Fruit fly (Drosophila melanogaster) whole organism, embryonic: ENCODE results near the gene smash.
A peak's percentile ranks its signal among the peaks of the same experiment; 100 is the strongest.

Experiments used
- BtbVII ChIP-seq: fragments of 200-800 bp; sonication (Bioruptor generic); optimal IDR thresholded peaks from 3 replicates; lab custom pipeline; 2017; ENCODE audit warnings: missing biosample characterization, mild to moderate bottlenecking, missing genetic modification characterization
- CG10147 ChIP-seq: fragments of 200-800 bp; sonication (Bioruptor generic); optimal IDR thresholded peaks from 2 replicates; lab custom pipeline; 2019; ENCODE audit warnings: missing biosample characterization, mild to moderate bottlenecking, missing genetic modification characterization, moderate library complexity
- CG10274 ChIP-seq: fragments of 200-800 bp; sonication (Bioruptor generic); optimal IDR thresholded peaks from 3 replicates; lab custom pipeline; 2017; ENCODE audit warnings: missing biosample characterization, mild to moderate bottlenecking, missing genetic modification characterization
- CG10431 ChIP-seq: fragments of 200-800 bp; sonication (Bioruptor generic); optimal IDR thresholded peaks from 3 replicates; lab custom pipeline; 2018; ENCODE audit warnings: missing biosample characterization, mild to moderate bottlenecking, missing genetic modification characterization
- CG10543 ChIP-seq: fragments of 200-800 bp; sonication (Bioruptor generic); optimal IDR thresholded peaks from 3 replicates; lab custom pipeline; 2017; ENCODE audit warnings: missing biosample characterization, mild to moderate bottlenecking, missing genetic modification characterization, moderate library complexity
- CG10565 ChIP-seq: fragments of 200-800 bp; sonication (Bioruptor generic); optimal IDR thresholded peaks from 3 replicates; lab custom pipeline; 2016; ENCODE audit warnings: missing biosample characterization, mild to moderate bottlenecking, missing genetic modification characterization
- CG1233 ChIP-seq: fragments of 200-800 bp; sonication (Bioruptor generic); optimal IDR thresholded peaks from 4 replicates; lab custom pipeline; 2018; ENCODE audit warnings: missing biosample characterization, mild to moderate bottlenecking, missing genetic modification characterization
- CG14667 ChIP-seq: fragments of 200-800 bp; sonication (Bioruptor generic); IDR thresholded peaks from 2 replicates; pipeline ENCODE4 v1.3.6; 2022; ENCODE audit warnings: missing biosample characterization, missing genetic modification characterization
- CG1647 ChIP-seq: fragments of 200-800 bp; sonication (Bioruptor generic); optimal IDR thresholded peaks from 3 replicates; lab custom pipeline; 2016; ENCODE audit warnings: missing biosample characterization, missing genetic modification characterization
- CG18262 ChIP-seq: fragments of 200-800 bp; optimal IDR thresholded peaks from 3 replicates; lab custom pipeline; 2019; ENCODE audit warnings: missing biosample characterization, mild to moderate bottlenecking, missing genetic modification characterization, moderate library complexity
- CG2199 ChIP-seq: fragments of 200-800 bp; sonication (Bioruptor generic); IDR thresholded peaks from 3 replicates; pipeline ENCODE4 v1.3.6; 2022; ENCODE audit warnings: missing biosample characterization, missing genetic modification characterization
- CG2712 ChIP-seq: fragments of 200-800 bp; optimal IDR thresholded peaks from 3 replicates; lab custom pipeline; 2019; ENCODE audit warnings: missing biosample characterization, mild to moderate bottlenecking, missing genetic modification characterization, moderate library complexity
- CG33213 ChIP-seq: fragments of 200-800 bp; sonication (Bioruptor generic); optimal IDR thresholded peaks from 3 replicates; lab custom pipeline; 2016; ENCODE audit warnings: missing biosample characterization, missing genetic modification characterization
- CG33557 ChIP-seq: fragments of 200-800 bp; sonication (Bioruptor generic); optimal IDR thresholded peaks from 2 replicates; lab custom pipeline; 2019; ENCODE audit warnings: missing biosample characterization, mild to moderate bottlenecking, missing genetic modification characterization, moderate library complexity
- CG3407 ChIP-seq: fragments of 200-800 bp; sonication (Bioruptor generic); optimal IDR thresholded peaks from 2 replicates; lab custom pipeline; 2018; ENCODE audit warnings: missing biosample characterization, mild to moderate bottlenecking, missing genetic modification characterization
- CG7839 ChIP-seq: fragments of 200-800 bp; sonication (Bioruptor generic); optimal IDR thresholded peaks from 3 replicates; lab custom pipeline; 2018; ENCODE audit warnings: missing biosample characterization, mild to moderate bottlenecking, missing genetic modification characterization, moderate library complexity
- CG7987 ChIP-seq: fragments of 200-800 bp; sonication (Bioruptor generic); optimal IDR thresholded peaks from 2 replicates; lab custom pipeline; 2018; ENCODE audit warnings: missing biosample characterization, mild to moderate bottlenecking, missing genetic modification characterization, moderate library complexity
- CkIIα-i1 ChIP-seq: fragments of 200-800 bp; sonication (Bioruptor generic); IDR thresholded peaks from 2 replicates; pipeline ENCODE4 v1.3.6; 2022; ENCODE audit warnings: missing biosample characterization, missing genetic modification characterization
- E2f1 ChIP-seq: fragments of 200-800 bp; sonication (Bioruptor generic); IDR thresholded peaks from 2 replicates; pipeline ENCODE4 v1.3.6; 2022; ENCODE audit warnings: missing biosample characterization, missing genetic modification characterization
- Jarid2 ChIP-seq: fragments of 200-800 bp; sonication (Bioruptor generic); optimal IDR thresholded peaks from 3 replicates; lab custom pipeline; 2017; ENCODE audit warnings: mild to moderate bottlenecking, missing biosample characterization, missing genetic modification reagents, missing genetic modification characterization
- MTF-1 ChIP-seq: fragments of 200-800 bp; sonication (Bioruptor generic); optimal IDR thresholded peaks from 2 replicates; lab custom pipeline; 2018; ENCODE audit warnings: missing biosample characterization, mild to moderate bottlenecking, missing genetic modification characterization, borderline replicate concordance
- Max ChIP-seq: fragments of 200-800 bp; sonication (Bioruptor generic); optimal IDR thresholded peaks from 2 replicates; lab custom pipeline; 2016; ENCODE audit warnings: missing biosample characterization, mild to moderate bottlenecking, missing genetic modification characterization
- Meics ChIP-seq: fragments of 200-800 bp; sonication (Bioruptor generic); optimal IDR thresholded peaks from 2 replicates; lab custom pipeline; 2017; ENCODE audit warnings: missing biosample characterization, mild to moderate bottlenecking, missing genetic modification characterization
- NC2β ChIP-seq: fragments of 200-800 bp; sonication (Bioruptor generic); optimal IDR thresholded peaks from 2 replicates; lab custom pipeline; 2016; ENCODE audit warnings: missing biosample characterization, missing genetic modification characterization
- Nf-YA ChIP-seq: fragments of 200-800 bp; sonication (Bioruptor generic); IDR thresholded peaks from 2 replicates; pipeline ENCODE4 v1.3.6; 2022; ENCODE audit warnings: missing biosample characterization, missing genetic modification characterization
- Six4 ChIP-seq: fragments of 200-800 bp; sonication (Bioruptor generic); optimal IDR thresholded peaks from 2 replicates; lab custom pipeline; 2016; ENCODE audit warnings: missing biosample characterization, missing genetic modification characterization
- Sox102F ChIP-seq: fragments of 200-800 bp; sonication (Bioruptor generic); optimal IDR thresholded peaks from 2 replicates; lab custom pipeline; 2018; ENCODE audit warnings: missing biosample characterization, mild to moderate bottlenecking, missing genetic modification characterization, moderate library complexity
- Sry-β ChIP-seq: fragments of 200-800 bp; sonication (Bioruptor generic); optimal IDR thresholded peaks from 2 replicates; lab custom pipeline; 2018; ENCODE audit warnings: missing biosample characterization, mild to moderate bottlenecking, missing genetic modification characterization, moderate library complexity
- Vsx1 ChIP-seq: fragments of 200-800 bp; sonication (Bioruptor generic); optimal IDR thresholded peaks from 2 replicates; lab custom pipeline; 2017; ENCODE audit warnings: missing biosample characterization, mild to moderate bottlenecking, missing genetic modification characterization, missing genetic modification reagents
- aop ChIP-seq: fragments of 200-800 bp; sonication (Bioruptor generic); IDR thresholded peaks from 2 replicates; pipeline ENCODE4 v1.3.6; 2022; ENCODE audit warnings: missing biosample characterization, missing genetic modification characterization
- ara ChIP-seq: fragments of 200-800 bp; sonication (Bioruptor generic); IDR thresholded peaks from 2 replicates; pipeline ENCODE4 v1.3.6; 2022; ENCODE audit warnings: missing biosample characterization, missing genetic modification characterization
- ase ChIP-seq: fragments of 200-800 bp; sonication (Bioruptor generic); IDR thresholded peaks from 3 replicates; pipeline ENCODE4 v1.3.6; 2022; ENCODE audit warnings: missing biosample characterization, missing genetic modification characterization
- caup ChIP-seq: fragments of 200-800 bp; sonication (Bioruptor generic); optimal IDR thresholded peaks from 3 replicates; lab custom pipeline; 2017; ENCODE audit warnings: missing biosample characterization, mild to moderate bottlenecking, missing genetic modification characterization, moderate library complexity; ENCODE audit not compliant: severe bottlenecking
- crc ChIP-seq: fragments of 200-800 bp; sonication (Bioruptor generic); optimal IDR thresholded peaks from 2 replicates; lab custom pipeline; 2016; ENCODE audit warnings: missing biosample characterization, missing genetic modification characterization
- dysf ChIP-seq: fragments of 200-800 bp; sonication (Bioruptor generic); IDR thresholded peaks from 3 replicates; pipeline ENCODE4 v1.3.6; 2022; ENCODE audit warnings: missing biosample characterization, missing genetic modification characterization
- lbe ChIP-seq: fragments of 200-800 bp; sonication (Bioruptor generic); optimal IDR thresholded peaks from 2 replicates; lab custom pipeline; 2016; ENCODE audit warnings: missing biosample characterization, mild to moderate bottlenecking, missing genetic modification characterization
- mam ChIP-seq: fragments of 200-800 bp; sonication (Bioruptor generic); optimal IDR thresholded peaks from 3 replicates; lab custom pipeline; 2016; ENCODE audit warnings: missing biosample characterization, missing genetic modification characterization
- onecut ChIP-seq: fragments of 200-800 bp; sonication (Bioruptor generic); IDR thresholded peaks from 2 replicates; pipeline ENCODE4 v1.3.6; 2022; ENCODE audit warnings: missing biosample characterization, missing genetic modification characterization
- otp ChIP-seq: fragments of 200-800 bp; sonication (Bioruptor generic); IDR thresholded peaks from 3 replicates; pipeline ENCODE4, ENCODE4 v1.3.6; 2022; ENCODE audit warnings: missing biosample characterization, missing genetic modification characterization
- peb ChIP-seq: fragments of 200-800 bp; sonication (Bioruptor generic); IDR thresholded peaks from 2 replicates; pipeline ENCODE4 v1.3.6; 2022; ENCODE audit warnings: missing biosample characterization, missing genetic modification characterization
- pnt ChIP-seq: fragments of 200-800 bp; sonication (Bioruptor generic); optimal IDR thresholded peaks from 3 replicates; lab custom pipeline; 2016; ENCODE audit warnings: missing biosample characterization, missing genetic modification characterization
- prd ChIP-seq, 3 experiments: fragments of >200 bp in 2 of 3; fragments of 200-800 bp in 1 of 3; sonication (Bioruptor generic) in 1 of 3; optimal IDR thresholded peaks in 2 of 3; IDR thresholded peaks in 1 of 3; 2 replicates in 2 of 3; 3 replicates in 1 of 3; pipeline versions ENCODE4 v1.3.6 to Lab custom; 2017 to 2022; ENCODE audit warnings: missing biosample characterization in 1 of 3, missing genetic modification characterization in 1 of 3
- repo ChIP-seq: fragments of 200-800 bp; sonication (Bioruptor generic); optimal IDR thresholded peaks from 2 replicates; lab custom pipeline; 2016; ENCODE audit warnings: missing biosample characterization, missing genetic modification characterization
- scrt ChIP-seq: fragments of 200-800 bp; sonication (Bioruptor generic); optimal IDR thresholded peaks from 2 replicates; lab custom pipeline; 2018; ENCODE audit warnings: missing biosample characterization, mild to moderate bottlenecking, missing genetic modification characterization, moderate library complexity
- sens ChIP-seq: fragments of 200-800 bp; sonication (Bioruptor generic); peaks from one replicate; lab custom pipeline; 2016; ENCODE audit warnings: missing biosample characterization, missing genetic modification characterization
- tap ChIP-seq: fragments of 200-800 bp; optimal IDR thresholded peaks from 3 replicates; lab custom pipeline; 2019; ENCODE audit warnings: missing biosample characterization, mild to moderate bottlenecking, missing genetic modification characterization, moderate library complexity
- tx ChIP-seq: fragments of 200-800 bp; sonication (Bioruptor generic); optimal IDR thresholded peaks from 2 replicates; lab custom pipeline; 2016; ENCODE audit warnings: missing biosample characterization, missing genetic modification characterization
- vfl ChIP-seq: fragments of 200-800 bp; sonication (Bioruptor generic); optimal IDR thresholded peaks from 2 replicates; lab custom pipeline; 2016; ENCODE audit warnings: missing biosample characterization, missing genetic modification characterization
- wdn ChIP-seq: fragments of 200-800 bp; sonication (Bioruptor generic); IDR thresholded peaks from 2 replicates; pipeline ENCODE4 v1.3.6; 2022; ENCODE audit warnings: missing biosample characterization, missing genetic modification characterization
- zen ChIP-seq: fragments of 200-800 bp; sonication (Bioruptor generic); optimal IDR thresholded peaks from 3 replicates; lab custom pipeline; 2018; ENCODE audit warnings: missing biosample characterization, mild to moderate bottlenecking, missing genetic modification characterization, moderate library complexity

smash gene

DNA sequence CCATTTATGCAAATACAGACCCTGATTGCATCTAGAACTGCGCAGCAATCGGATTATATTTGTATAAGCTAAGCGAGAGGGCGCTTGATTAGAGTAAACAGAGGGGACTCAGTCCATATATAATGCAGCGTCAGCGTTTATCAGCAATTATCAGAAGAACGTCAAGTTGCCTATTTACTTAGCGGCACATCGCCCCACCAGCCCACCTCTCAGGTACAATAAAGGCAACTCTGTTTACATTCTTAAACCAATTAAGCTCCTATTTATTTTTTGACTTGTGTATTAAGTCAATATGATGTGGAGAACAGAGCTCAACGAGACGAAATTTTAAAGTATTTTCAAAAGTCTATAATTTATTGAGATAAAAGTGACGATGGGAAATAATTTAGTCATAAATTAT, 5.6 kb downstream of the smash start (continued):
- TF ChIP-seq Nf-YA (GFP tag; lab: Robert Waterston, UW) = peak; percentile 80
- no peak for TF ChIP-seq tx (GFP tag; lab: Kevin White, UChicago)
- peak; percentile 63; the same call in 1 of the 3 replicates for TF ChIP-seq otp (GFP tag; lab: Robert Waterston, UW)
- no peak for TF ChIP-seq prd (optimal IDR thresholded peaks at IDR 0.05; lab: Kevin White, UChicago)
- TF ChIP-seq prd (GFP tag; IDR thresholded peaks at IDR 0.05; lab: Robert Waterston, UW) = peak; percentile 56; the same call in 2 of the 3 replicates
- peak; percentile 91 for TF ChIP-seq CG18262 (tag; lab: Kevin White, UChicago)
- peak; percentile 80 for TF ChIP-seq Jarid2 (GFP tag; lab: Kevin White, UChicago)
- peak; percentile 87 for TF ChIP-seq ara (GFP tag; lab: Robert Waterston, UW)
- TF ChIP-seq Meics = peak; percentile 78
- TF ChIP-seq CG1233 (GFP tag; lab: Kevin White, UChicago) = peak; percentile 94
- peak; percentile 62 for TF ChIP-seq mam (GFP tag; lab: Kevin White, UChicago)
- peak; percentile 92 for TF ChIP-seq BtbVII
- peak; percentile 67; the same call in 1 of the 2 replicates for TF ChIP-seq E2f1 (GFP tag; lab: Robert Waterston, UW)
- peak; percentile 83 for TF ChIP-seq Six4 (GFP tag; lab: Kevin White, UChicago)
- TF ChIP-seq caup = peak; percentile 80
- TF ChIP-seq Max (GFP tag; lab: Kevin White, UChicago) = peak; percentile 89
- TF ChIP-seq CG14667 = no peak
- TF ChIP-seq CG2199 (GFP tag; lab: Robert Waterston, UW) = peak; percentile 52; the same call in 1 of the 3 replicates
- peak; percentile 71 for TF ChIP-seq pnt (GFP tag; lab: Kevin White, UChicago)
- TF ChIP-seq CG10147 (GFP tag; lab: Kevin White, UChicago) = peak; percentile 76
- peak; percentile 6 for TF ChIP-seq vfl
- TF ChIP-seq Sry-β (GFP tag; lab: Kevin White, UChicago) = peak; percentile 79
- peak; percentile 69 for TF ChIP-seq repo
- peak; percentile 98 for TF ChIP-seq Vsx1 (GFP tag; lab: Kevin White, UChicago)
- TF ChIP-seq wdn (GFP tag; lab: Robert Waterston, UW) = no peak
- peak; percentile 71 for TF ChIP-seq crc (GFP tag; lab: Kevin White, UChicago)
- peak; percentile 88 for TF ChIP-seq CG1647 (GFP tag; lab: Kevin White, UChicago)
- TF ChIP-seq CG33213 = peak; percentile 74
- TF ChIP-seq CG7839 = peak; percentile 52
- TF ChIP-seq scrt = peak; percentile 74
- peak; percentile 96 for TF ChIP-seq MTF-1 (GFP tag; lab: Kevin White, UChicago)
- peak; percentile 89 for TF ChIP-seq onecut (GFP tag; lab: Robert Waterston, UW)
- TF ChIP-seq dysf = peak; percentile 60; the same call in 2 of the 3 replicates
- peak; percentile 85 for TF ChIP-seq CG2712 (tag; lab: Kevin White, UChicago)
- peak; percentile 94 for TF ChIP-seq CG3407 (GFP tag; lab: Kevin White, UChicago)
- TF ChIP-seq Sox102F (GFP tag; lab: Kevin White, UChicago) = peak; percentile 29
- TF ChIP-seq NC2β (GFP tag; lab: Kevin White, UChicago) = peak; percentile 92
- peak; percentile 40 for TF ChIP-seq zen
- peak; percentile 53; the same call in 1 of the 3 replicates for TF ChIP-seq ase
- peak; percentile 71 for TF ChIP-seq CG10543 (GFP tag; lab: Kevin White, UChicago)
- peak; percentile 97 for TF ChIP-seq lbe (GFP tag; lab: Kevin White, UChicago)
- TF ChIP-seq tap (tag; lab: Kevin White, UChicago) = peak; percentile 84
- TF ChIP-seq CG7987 (GFP tag; lab: Kevin White, UChicago) = peak; percentile 94
- TF ChIP-seq sens (GFP tag; lab: Kevin White, UChicago) = peak; percentile 94
- TF ChIP-seq CG10431 (GFP tag; lab: Kevin White, UChicago) = peak; percentile 38
- peak; percentile 60 for TF ChIP-seq CG10274 (GFP tag; lab: Kevin White, UChicago)
- TF ChIP-seq CG33557 (GFP tag; lab: Kevin White, UChicago) = peak; percentile 69
- TF ChIP-seq peb = peak; percentile 52; the same call in 1 of the 2 replicates
- peak; percentile 63 for TF ChIP-seq CG10565 (GFP tag; lab: Kevin White, UChicago)
- TF ChIP-seq CkIIα-i1 = no peak
- TF ChIP-seq aop (GFP tag; lab: Robert Waterston, UW) = no peak
